Fruit fly (Drosophila melanogaster) whole organism, embryonic: Measurements from ENCODE around the gene Ppcs.

ENCODE experiments used
- Asciz ChIP-seq: fragments of 200-800 bp; sonication (Bioruptor generic); optimal IDR thresholded peaks from 2 replicates; lab custom pipeline; 2017; ENCODE audit warnings: missing biosample characterization, mild to moderate bottlenecking, missing genetic modification characterization, missing genetic modification reagents
- Awh ChIP-seq: fragments of 200-800 bp; sonication (Bioruptor generic); IDR thresholded peaks from 2 replicates; pipeline ENCODE4, ENCODE4 v1.3.6; 2022; ENCODE audit warnings: missing biosample characterization, missing genetic modification characterization
- Bdp1 ChIP-seq: fragments of 200-800 bp; sonication (Bioruptor generic); optimal IDR thresholded peaks from 3 replicates; lab custom pipeline; 2016; ENCODE audit warnings: missing biosample characterization, missing genetic modification characterization
- CG11456 ChIP-seq: fragments of 200-800 bp; sonication (Bioruptor generic); IDR thresholded peaks from 3 replicates; pipeline ENCODE4 v1.3.6; 2022; ENCODE audit warnings: missing biosample characterization, missing genetic modification characterization
- CG11723 ChIP-seq: fragments of 200-800 bp; sonication (Bioruptor generic); optimal IDR thresholded peaks from 2 replicates; lab custom pipeline; 2017; ENCODE audit warnings: missing biosample characterization, mild to moderate bottlenecking, missing genetic modification characterization
- CG1233 ChIP-seq: fragments of 200-800 bp; sonication (Bioruptor generic); optimal IDR thresholded peaks from 4 replicates; lab custom pipeline; 2018; ENCODE audit warnings: missing biosample characterization, mild to moderate bottlenecking, missing genetic modification characterization
- CG12659 ChIP-seq: fragments of 200-800 bp; sonication (Bioruptor generic); optimal IDR thresholded peaks from 3 replicates; lab custom pipeline; 2017; ENCODE audit warnings: mild to moderate bottlenecking, missing biosample characterization, missing genetic modification reagents, missing genetic modification characterization
- CG15601 ChIP-seq: fragments of 200-800 bp; sonication (Bioruptor generic); optimal IDR thresholded peaks from 3 replicates; lab custom pipeline; 2019; ENCODE audit warnings: missing biosample characterization, mild to moderate bottlenecking, missing genetic modification characterization, moderate library complexity
- CG17328 ChIP-seq: fragments of 200-800 bp; sonication (Bioruptor generic); IDR thresholded peaks from 2 replicates; pipeline ENCODE4 v1.3.6; 2022; ENCODE audit warnings: missing biosample characterization, missing genetic modification characterization
- CG18262 ChIP-seq: fragments of 200-800 bp; optimal IDR thresholded peaks from 3 replicates; lab custom pipeline; 2019; ENCODE audit warnings: missing biosample characterization, mild to moderate bottlenecking, missing genetic modification characterization, moderate library complexity
- CG18599 ChIP-seq: fragments of 200-800 bp; sonication (Bioruptor generic); optimal IDR thresholded peaks from 3 replicates; lab custom pipeline; 2017; ENCODE audit warnings: missing biosample characterization, missing genetic modification characterization, mild to moderate bottlenecking, moderate library complexity, missing genetic modification reagents
- CG3065 ChIP-seq: fragments of 200-800 bp; sonication (Bioruptor generic); optimal IDR thresholded peaks from 2 replicates; lab custom pipeline; 2016; ENCODE audit warnings: missing biosample characterization, missing genetic modification characterization
- CG33557 ChIP-seq: fragments of 200-800 bp; sonication (Bioruptor generic); optimal IDR thresholded peaks from 2 replicates; lab custom pipeline; 2019; ENCODE audit warnings: missing biosample characterization, mild to moderate bottlenecking, missing genetic modification characterization, moderate library complexity
- CG34376 ChIP-seq: fragments of 200-800 bp; sonication (Bioruptor generic); optimal IDR thresholded peaks from 2 replicates; lab custom pipeline; 2018; ENCODE audit warnings: missing biosample characterization, mild to moderate bottlenecking, missing genetic modification characterization
- CG6689 ChIP-seq: fragments of 200-800 bp; sonication (Bioruptor generic); IDR thresholded peaks from 2 replicates; pipeline ENCODE4 v1.3.6; 2022; ENCODE audit warnings: missing biosample characterization, missing genetic modification characterization
- CG7963 ChIP-seq: fragments of 200-800 bp; sonication (Bioruptor generic); IDR thresholded peaks from 3 replicates; pipeline ENCODE4 v1.3.6; 2022; ENCODE audit warnings: missing biosample characterization, missing genetic modification characterization; ENCODE audit not compliant: partially characterized antibody
- CG8281 ChIP-seq: fragments of 200-800 bp; sonication (Bioruptor generic); optimal IDR thresholded peaks from 2 replicates; lab custom pipeline; 2018; ENCODE audit warnings: missing biosample characterization, mild to moderate bottlenecking, missing genetic modification characterization, moderate library complexity
- CG8924 ChIP-seq: fragments of 200-800 bp; optimal IDR thresholded peaks from 3 replicates; lab custom pipeline; 2019; ENCODE audit warnings: missing biosample characterization, mild to moderate bottlenecking, missing genetic modification characterization, moderate library complexity
- CG9609 ChIP-seq: fragments of 200-800 bp; sonication (Bioruptor generic); optimal IDR thresholded peaks from 3 replicates; lab custom pipeline; 2016; ENCODE audit warnings: missing biosample characterization, missing genetic modification characterization
- Dbx ChIP-seq: fragments of 200-800 bp; sonication (Bioruptor generic); IDR thresholded peaks from 3 replicates; pipeline ENCODE4 v1.3.6; 2022; ENCODE audit warnings: missing biosample characterization, missing genetic modification characterization
- Dref ChIP-seq: fragments of 200-800 bp; sonication (Bioruptor generic); IDR thresholded peaks from 2 replicates; pipeline ENCODE4 v1.3.6; 2022; ENCODE audit warnings: missing biosample characterization, missing genetic modification characterization
- HmgZ ChIP-seq: fragments of 200-800 bp; sonication (Bioruptor generic); optimal IDR thresholded peaks from 2 replicates; lab custom pipeline; 2018; ENCODE audit warnings: missing biosample characterization, mild to moderate bottlenecking, missing genetic modification characterization
- Hr39 ChIP-seq: fragments of >200 bp; optimal IDR thresholded peaks from 2 replicates; lab custom pipeline; 2017
- Hsf ChIP-seq: fragments of 200-800 bp; sonication (Bioruptor generic); optimal IDR thresholded peaks from 3 replicates; lab custom pipeline; 2016; ENCODE audit warnings: missing biosample characterization, missing genetic modification characterization
- Lim3 ChIP-seq: fragments of 200-800 bp; sonication (Bioruptor generic); IDR thresholded peaks from 2 replicates; pipeline ENCODE4 v1.3.6; 2022; ENCODE audit warnings: missing biosample characterization, missing genetic modification characterization
- Lpt ChIP-seq: fragments of >200 bp; optimal IDR thresholded peaks from 2 replicates; lab custom pipeline; 2018; ENCODE audit warnings: missing biosample characterization, missing genetic modification characterization
- Med ChIP-seq: fragments of 200-800 bp; sonication (Bioruptor generic); peaks from one replicate; lab custom pipeline; 2016; ENCODE audit warnings: missing biosample characterization, missing genetic modification characterization, mild to moderate bottlenecking, inconsistent platforms, moderate library complexity
- Nf-YB ChIP-seq: fragments of 200-800 bp; sonication (Bioruptor generic); optimal IDR thresholded peaks from 3 replicates; lab custom pipeline; 2019; ENCODE audit warnings: missing biosample characterization, mild to moderate bottlenecking, missing genetic modification characterization, moderate library complexity
- Spps ChIP-seq: fragments of 200-800 bp; sonication (Bioruptor generic); optimal IDR thresholded peaks from 2 replicates; lab custom pipeline; 2018; ENCODE audit warnings: missing biosample characterization, mild to moderate bottlenecking, missing genetic modification characterization
- al ChIP-seq: fragments of 200-800 bp; sonication (Bioruptor generic); IDR thresholded peaks from 2 replicates; pipeline ENCODE4 v1.3.6; 2022; ENCODE audit warnings: missing biosample characterization, missing genetic modification characterization
- amos ChIP-seq: fragments of 200-800 bp; sonication (Bioruptor generic); IDR thresholded peaks from 2 replicates; pipeline ENCODE4 v1.3.6; 2022; ENCODE audit warnings: missing biosample characterization, missing genetic modification characterization; ENCODE audit not compliant: partially characterized antibody
- bcd ChIP-seq: fragments of 200-800 bp; sonication (Bioruptor generic); optimal IDR thresholded peaks from 2 replicates; lab custom pipeline; 2017; ENCODE audit warnings: missing biosample characterization, mild to moderate bottlenecking, missing genetic modification characterization
- br ChIP-seq: fragments of >200 bp; optimal IDR thresholded peaks from 2 replicates; lab custom pipeline; 2017
- da ChIP-seq: fragments of 200-800 bp; sonication (Bioruptor generic); optimal IDR thresholded peaks from 2 replicates; lab custom pipeline; 2016; ENCODE audit warnings: missing biosample characterization, missing genetic modification characterization
- dan ChIP-seq: fragments of 200-800 bp; sonication (Bioruptor generic); IDR thresholded peaks from 2 replicates; pipeline ENCODE4 v1.3.6; 2022; ENCODE audit warnings: missing biosample characterization, missing genetic modification characterization
- grn ChIP-seq: fragments of 200-800 bp; sonication (Bioruptor generic); optimal IDR thresholded peaks from 3 replicates; lab custom pipeline; 2017; ENCODE audit warnings: missing biosample characterization, missing genetic modification characterization
- gsb-n ChIP-seq: fragments of 200-800 bp; sonication (Bioruptor generic); optimal IDR thresholded peaks from 3 replicates; lab custom pipeline; 2018; ENCODE audit warnings: missing biosample characterization, mild to moderate bottlenecking, missing genetic modification characterization
- her ChIP-seq: fragments of 200-800 bp; sonication (Bioruptor generic); optimal IDR thresholded peaks from 2 replicates; lab custom pipeline; 2016; ENCODE audit warnings: missing biosample characterization, missing genetic modification characterization
- ken ChIP-seq: fragments of 200-800 bp; sonication (Bioruptor generic); IDR thresholded peaks from 3 replicates; pipeline ENCODE4 v1.3.6; 2022; ENCODE audit warnings: missing biosample characterization, missing genetic modification characterization
- kni ChIP-seq: fragments of 200-800 bp; sonication (Bioruptor generic); optimal IDR thresholded peaks from 3 replicates; lab custom pipeline; 2017; ENCODE audit warnings: mild to moderate bottlenecking, missing biosample characterization, missing genetic modification reagents, missing genetic modification characterization
- nom ChIP-seq: fragments of 200-800 bp; sonication (Bioruptor generic); optimal IDR thresholded peaks from 2 replicates; lab custom pipeline; 2017; ENCODE audit warnings: missing biosample characterization, missing genetic modification characterization, mild to moderate bottlenecking, moderate library complexity, missing genetic modification reagents
- pb ChIP-seq: fragments of 200-800 bp; sonication (Bioruptor generic); optimal IDR thresholded peaks from 3 replicates; lab custom pipeline; 2016; ENCODE audit warnings: missing biosample characterization, missing genetic modification characterization
- phol ChIP-seq: fragments of 200-800 bp; sonication (Bioruptor generic); optimal IDR thresholded peaks from 3 replicates; lab custom pipeline; 2018; ENCODE audit warnings: missing biosample characterization, mild to moderate bottlenecking, missing genetic modification characterization, moderate library complexity
- pum ChIP-seq: fragments of 200-800 bp; sonication (Bioruptor generic); optimal IDR thresholded peaks from 2 replicates; lab custom pipeline; 2016; ENCODE audit warnings: missing biosample characterization, missing genetic modification characterization
- shn ChIP-seq: fragments of 200-800 bp; sonication (Bioruptor generic); optimal IDR thresholded peaks from 3 replicates; lab custom pipeline; 2016; ENCODE audit warnings: missing biosample characterization, missing genetic modification characterization
- sisA ChIP-seq: fragments of 200-800 bp; sonication (Bioruptor generic); IDR thresholded peaks from 2 replicates; pipeline ENCODE4 v1.3.6; 2022; ENCODE audit warnings: missing biosample characterization, missing genetic modification characterization
- slbo ChIP-seq: fragments of 200-800 bp; sonication (Bioruptor generic); IDR thresholded peaks from 2 replicates; pipeline ENCODE4 v1.3.6; 2022; ENCODE audit warnings: missing biosample characterization, missing genetic modification characterization
- slou ChIP-seq: fragments of 200-800 bp; sonication (Bioruptor generic); optimal IDR thresholded peaks from 3 replicates; lab custom pipeline; 2016; ENCODE audit warnings: missing biosample characterization, missing genetic modification characterization
- so ChIP-seq: fragments of 200-800 bp; sonication (Bioruptor generic); IDR thresholded peaks from 3 replicates; pipeline ENCODE4 v1.3.6; 2022; ENCODE audit warnings: missing biosample characterization, missing genetic modification characterization
- toy ChIP-seq: fragments of 200-800 bp; sonication (Bioruptor generic); IDR thresholded peaks from 2 replicates; pipeline ENCODE4 v1.3.6; 2022; ENCODE audit warnings: missing biosample characterization, missing genetic modification characterization
- ttk ChIP-seq: fragments of 200-800 bp; sonication (Bioruptor generic); IDR thresholded peaks from 2 replicates; pipeline ENCODE4 v2.1.2; 2022; ENCODE audit warnings: missing biosample characterization, missing genetic modification characterization
- usp ChIP-seq: fragments of >200 bp; optimal IDR thresholded peaks from 2 replicates; lab custom pipeline; 2017; ENCODE audit warnings: missing biosample characterization, missing genetic modification characterization

The Ppcs gene

dm6 chr3R:19164873-19165456 lies 17.3 kb upstream of the Ppcs start (continued):
- TF ChIP-seq nom (no peak), CG8281 (no peak), Dref (GFP tag; lab: Robert Waterston, UW) (no peak), ken (no peak), CG7963 (GFP tag; lab: Robert Waterston, UW) (no peak), pum (no peak), her (no peak), CG18262 (tag; lab: Kevin White, UChicago) (peak; percentile 58), dan (GFP tag; lab: Robert Waterston, UW) (no peak), da (GFP tag; lab: Kevin White, UChicago) (no peak), Dbx (GFP tag; lab: Robert Waterston, UW) (no peak), usp (GFP tag; lab: Kevin White, UChicago) (no peak), al (GFP tag; lab: Robert Waterston, UW) (no peak), CG11723 (GFP tag; lab: Kevin White, UChicago) (peak; percentile 29), CG6689 (GFP tag; lab: Robert Waterston, UW) (peak; percentile 32; the same call in 1 of the 2 replicates), CG12659 (GFP tag; lab: Kevin White, UChicago) (peak; percentile 50), CG8924 (tag; lab: Kevin White, UChicago) (peak; percentile 63), CG3065 (GFP tag; lab: Kevin White, UChicago) (no peak), Nf-YB (GFP tag; lab: Kevin White, UChicago) (peak; percentile 2), grn (GFP tag; lab: Kevin White, UChicago) (no peak), CG9609 (GFP tag; lab: Kevin White, UChicago) (peak; percentile 3), CG34376 (no peak), CG1233 (GFP tag; lab: Kevin White, UChicago) (peak; percentile 47), Spps (tag; lab: Kevin White, UChicago) (no peak), Lim3 (no peak), gsb-n (tag; lab: Kevin White, UChicago) (no peak), phol (tag; lab: Kevin White, UChicago) (peak; percentile 56), toy (GFP tag; lab: Robert Waterston, UW) (no peak), kni (GFP tag; lab: Kevin White, UChicago) (no peak), CG17328 (GFP tag; lab: Robert Waterston, UW) (peak; percentile 39; the same call in 1 of the 2 replicates), CG18599 (GFP tag; lab: Kevin White, UChicago) (peak; percentile 9), slbo (GFP tag; lab: Robert Waterston, UW) (peak; percentile 31; the same call in 1 of the 2 replicates), Asciz (GFP tag; lab: Kevin White, UChicago) (peak; percentile 2), CG11456 (GFP tag; lab: Robert Waterston, UW) (peak; percentile 53; the same call in 1 of the 3 replicates), CG15601 (tag; lab: Kevin White, UChicago) (peak; percentile 6), Awh (GFP tag; lab: Robert Waterston, UW) (peak; percentile 10; the same call in 1 of the 2 replicates), slou (GFP tag; lab: Kevin White, UChicago) (no peak), so (peak; percentile 27; the same call in 1 of the 3 replicates), amos (no peak), Bdp1 (peak; percentile 42), Lpt (GFP tag; lab: Kevin White, UChicago) (no peak), ttk (GFP tag; lab: Robert Waterston, UW) (no peak; the same call in 1 of the 2 replicates), Med (GFP tag; lab: Kevin White, UChicago) (peak; percentile 84), sisA (GFP tag; lab: Robert Waterston, UW) (no peak), CG33557 (GFP tag; lab: Kevin White, UChicago) (no peak), shn (GFP tag; lab: Kevin White, UChicago) (peak; percentile 56), Hsf (peak; percentile 34), br (lab: Kevin White, UChicago) (no peak), pb (GFP tag; lab: Kevin White, UChicago) (no peak), HmgZ (tag; lab: Kevin White, UChicago) (peak; percentile 16), bcd (GFP tag; lab: Kevin White, UChicago) (peak; percentile 36), Hr39 (no peak)
